Worm (Caenorhabditis elegans) whole organism, L4 larva: ENCODE measurements around the gene F21A3.3.
A peak's percentile ranks its signal among the peaks of the same experiment; 100 is the strongest.

Experiments
- F37D6.2 ChIP-seq: sonication (generic microtip); optimal IDR thresholded peaks from 2 replicates; lab custom pipeline; 2016; ENCODE audit warnings: mild to moderate bottlenecking, missing genetic modification characterization, missing compliant biosample characterization
- T20F7.1 ChIP-seq: fragments of 200-800 bp; sonication (Bioruptor generic); optimal IDR thresholded peaks from 2 replicates; lab custom pipeline; 2018; ENCODE audit warnings: mild to moderate bottlenecking, missing genetic modification characterization, missing compliant biosample characterization
- T26A8.4 ChIP-seq: fragments of 200-800 bp; sonication (Bioruptor generic); IDR thresholded peaks from 2 replicates; pipeline ENCODE4 v1.3.6; 2022; ENCODE audit warnings: missing genetic modification characterization, missing compliant biosample characterization
- Y75B8A.6 ChIP-seq: fragments of 200-800 bp; sonication (Bioruptor generic); IDR thresholded peaks from 2 replicates; pipeline ENCODE4 v1.3.6; 2022; ENCODE audit warnings: missing genetic modification reagents, missing genetic modification characterization, missing compliant biosample characterization
- ZK337.2 ChIP-seq: fragments of 200-800 bp; sonication (Bioruptor generic); IDR thresholded peaks from 2 replicates; pipeline ENCODE4 v1.3.6; 2022; ENCODE audit warnings: missing genetic modification reagents, missing genetic modification characterization, missing compliant biosample characterization
- aha-1 ChIP-seq: fragments of 150-350 bp; peaks from one replicate; lab custom pipeline; 2014; ENCODE audit warnings: missing biosample characterization, missing genetic modification characterization
- aly-2 ChIP-seq: sonication (generic microtip); optimal IDR thresholded peaks from 2 replicates; lab custom pipeline; 2018; ENCODE audit warnings: missing biosample characterization, missing genetic modification characterization
- ama-1 ChIP-seq: fragments of 150-350 bp; optimal IDR thresholded peaks from 2 replicates; lab custom pipeline; 2014; ENCODE audit warnings: inconsistent platforms, mixed read lengths
- ceh-20 ChIP-seq: fragments of 200-800 bp; sonication (Bioruptor generic); IDR thresholded peaks from 2 replicates; pipeline ENCODE4 v1.3.6; 2022; ENCODE audit warnings: missing genetic modification reagents, missing genetic modification characterization, missing compliant biosample characterization
- cey-2 ChIP-seq: sonication (generic microtip); optimal IDR thresholded peaks from 3 replicates; lab custom pipeline; 2017; ENCODE audit warnings: missing genetic modification characterization, mild to moderate bottlenecking, missing compliant biosample characterization, antibody characterized with exemption, borderline replicate concordance; ENCODE audit not compliant: insufficient read depth
- ctbp-1 ChIP-seq: fragments of 200-800 bp; sonication (Bioruptor generic); IDR thresholded peaks from 2 replicates; pipeline ENCODE4 v1.3.6; 2022; ENCODE audit warnings: missing genetic modification reagents, missing genetic modification characterization, missing compliant biosample characterization
- daf-12 ChIP-seq: fragments of 150-350 bp; optimal IDR thresholded peaks from 2 replicates; lab custom pipeline; 2014; ENCODE audit warnings: missing biosample characterization, missing genetic modification reagents, missing genetic modification characterization
- daf-16 ChIP-seq, 3 experiments: sonication (generic microtip); optimal IDR thresholded peaks; 2 replicates each; lab custom pipeline; 2016 to 2017; ENCODE audit warnings: missing genetic modification characterization in 3 of 3, missing genetic modification reagents in 3 of 3, mild to moderate bottlenecking in 2 of 3, missing compliant biosample characterization in 2 of 3, missing biosample characterization in 1 of 3, moderate library complexity in 1 of 3
- dmd-6 ChIP-seq: fragments of 200-800 bp; sonication (Bioruptor generic); IDR thresholded peaks from 2 replicates; pipeline ENCODE4 v1.3.6; 2022; ENCODE audit warnings: missing genetic modification reagents, missing genetic modification characterization, missing compliant biosample characterization
- dmd-9 ChIP-seq: fragments of 200-800 bp; sonication (Bioruptor generic); IDR thresholded peaks from 2 replicates; pipeline ENCODE4 v1.3.6; 2022; ENCODE audit warnings: missing genetic modification reagents, missing genetic modification characterization, missing compliant biosample characterization
- dpl-1 ChIP-seq: fragments of 150-350 bp; optimal IDR thresholded peaks from 2 replicates; lab custom pipeline; 2014; ENCODE audit warnings: missing biosample characterization, missing genetic modification reagents, missing genetic modification characterization
- duxl-1 ChIP-seq: sonication (generic microtip); optimal IDR thresholded peaks from 2 replicates; lab custom pipeline; 2016; ENCODE audit warnings: mild to moderate bottlenecking, missing genetic modification characterization, moderate library complexity, missing compliant biosample characterization; ENCODE audit not compliant: poor library complexity
- dve-1 ChIP-seq: sonication (generic microtip); optimal IDR thresholded peaks from 2 replicates; lab custom pipeline; 2017; ENCODE audit warnings: antibody characterized with exemption, mild to moderate bottlenecking, missing genetic modification characterization, missing compliant biosample characterization; ENCODE audit not compliant: insufficient read depth
- hif-1 ChIP-seq, 2 experiments: sonication (generic microtip); optimal IDR thresholded peaks; 2 replicates each; lab custom pipeline; 2016 to 2017; ENCODE audit warnings: missing compliant biosample characterization in 2 of 2, missing genetic modification characterization in 2 of 2, missing genetic modification reagents in 2 of 2, missing genotype in 2 of 2, mild to moderate bottlenecking in 1 of 2
- hlh-11 ChIP-seq: fragments of 200-800 bp; sonication (Bioruptor generic); optimal IDR thresholded peaks from 2 replicates; lab custom pipeline; 2018; ENCODE audit warnings: mild to moderate bottlenecking, missing genetic modification characterization, missing compliant biosample characterization
- hlh-30 ChIP-seq: sonication (generic microtip); optimal IDR thresholded peaks from 2 replicates; lab custom pipeline; 2017; ENCODE audit warnings: antibody characterized with exemption, mild to moderate bottlenecking, missing genetic modification characterization, missing compliant biosample characterization; ENCODE audit not compliant: insufficient read depth
- hmg-1.1 ChIP-seq: fragments of 200-800 bp; sonication (Bioruptor generic); IDR thresholded peaks from 2 replicates; pipeline ENCODE4 v1.3.6; 2022; ENCODE audit warnings: missing genetic modification reagents, missing genetic modification characterization, missing compliant biosample characterization
- jun-1 ChIP-seq: fragments of 150-350 bp; optimal IDR thresholded peaks from 2 replicates; lab custom pipeline; 2014; ENCODE audit warnings: missing biosample characterization, missing genetic modification reagents, missing genetic modification characterization
- lin-38 ChIP-seq: fragments of 200-800 bp; sonication (Bioruptor generic); IDR thresholded peaks from 2 replicates; pipeline ENCODE4 v1.3.6; 2022; ENCODE audit warnings: missing genetic modification reagents, missing genetic modification characterization, missing compliant biosample characterization
- lin-39 ChIP-seq: fragments of 150-350 bp; optimal IDR thresholded peaks from 2 replicates; lab custom pipeline; 2014; ENCODE audit warnings: missing biosample characterization, missing genetic modification reagents, missing genetic modification characterization
- lsy-2 ChIP-seq, 2 experiments: fragments of 150-350 bp in 1 of 2; sonication (generic microtip) in 1 of 2; optimal IDR thresholded peaks; 2 replicates each; lab custom pipeline; 2014 to 2017; ENCODE audit warnings: missing biosample characterization in 2 of 2, missing genetic modification characterization in 2 of 2
- mdl-1 ChIP-seq, 2 experiments: fragments of 150-350 bp in 1 of 2; sonication (generic microtip) in 1 of 2; optimal IDR thresholded peaks; 2 replicates each; lab custom pipeline; 2014 to 2017; ENCODE audit warnings: missing biosample characterization in 2 of 2, missing genetic modification characterization in 2 of 2
- mdt-29 ChIP-seq: fragments of 200-800 bp; sonication (Bioruptor generic); IDR thresholded peaks from 2 replicates; pipeline ENCODE4 v1.3.6; 2022; ENCODE audit warnings: missing genetic modification reagents, missing genetic modification characterization, missing compliant biosample characterization
- mep-1 ChIP-seq: fragments of 150-350 bp; sonication (generic microtip); optimal IDR thresholded peaks from 3 replicates; lab custom pipeline; 2014; ENCODE audit warnings: missing biosample characterization, missing genetic modification characterization
- mes-2 ChIP-seq: sonication (generic microtip); optimal IDR thresholded peaks from 2 replicates; lab custom pipeline; 2016; ENCODE audit warnings: missing genotype, mild to moderate bottlenecking, missing genetic modification characterization, missing compliant biosample characterization; ENCODE audit not compliant: poor library complexity, severe bottlenecking
- mxl-3 ChIP-seq: fragments of 200-800 bp; sonication (Bioruptor generic); optimal IDR thresholded peaks from 2 replicates; lab custom pipeline; 2018; ENCODE audit warnings: mild to moderate bottlenecking, missing genetic modification characterization, missing compliant biosample characterization
- nhr-102 ChIP-seq: sonication (generic microtip); optimal IDR thresholded peaks from 2 replicates; lab custom pipeline; 2016; ENCODE audit warnings: mild to moderate bottlenecking, missing genetic modification characterization, moderate library complexity, missing compliant biosample characterization
- nhr-111 ChIP-seq: fragments of 200-800 bp; sonication (Bioruptor generic); optimal IDR thresholded peaks from 2 replicates; lab custom pipeline; 2018; ENCODE audit warnings: mild to moderate bottlenecking, missing genetic modification characterization, missing compliant biosample characterization
- nhr-28 ChIP-seq: fragments of 150-350 bp; optimal IDR thresholded peaks from 2 replicates; lab custom pipeline; 2014; ENCODE audit warnings: missing biosample characterization, missing genetic modification characterization
- nhr-48 ChIP-seq: sonication (generic microtip); optimal IDR thresholded peaks from 2 replicates; lab custom pipeline; 2016; ENCODE audit warnings: mild to moderate bottlenecking, missing genetic modification characterization, missing compliant biosample characterization
- nhr-6 ChIP-seq: fragments of 150-350 bp; optimal IDR thresholded peaks from 2 replicates; lab custom pipeline; 2014; ENCODE audit warnings: missing biosample characterization, missing genetic modification characterization
- nhr-77 ChIP-seq: fragments of 150-350 bp; optimal IDR thresholded peaks from 2 replicates; lab custom pipeline; 2014; ENCODE audit warnings: missing biosample characterization, missing genetic modification characterization
- php-3 ChIP-seq: fragments of 200-800 bp; sonication (Bioruptor generic); IDR thresholded peaks from 2 replicates; pipeline ENCODE4 v1.3.6; 2022; ENCODE audit warnings: missing genetic modification reagents, missing genetic modification characterization, missing compliant biosample characterization
- sdz-12 ChIP-seq: fragments of 200-800 bp; sonication (Bioruptor generic); optimal IDR thresholded peaks from 2 replicates; lab custom pipeline; 2018; ENCODE audit warnings: mild to moderate bottlenecking, missing genetic modification characterization, missing compliant biosample characterization
- set-16 ChIP-seq: fragments of 200-800 bp; sonication (Bioruptor generic); IDR thresholded peaks from 2 replicates; pipeline ENCODE4 v1.3.6; 2022; ENCODE audit warnings: missing genetic modification reagents, missing genetic modification characterization, missing compliant biosample characterization
- snpc-4 ChIP-seq: fragments of 150-350 bp; optimal IDR thresholded peaks from 2 replicates; lab custom pipeline; 2014; ENCODE audit warnings: missing biosample characterization, missing genetic modification characterization
- unc-130 ChIP-seq: sonication (generic microtip); optimal IDR thresholded peaks from 2 replicates; lab custom pipeline; 2016; ENCODE audit warnings: missing genetic modification reagents, missing genetic modification characterization, missing compliant biosample characterization
- unc-62 ChIP-seq, 3 experiments: fragments of 150-350 bp in 1 of 3; sonication (generic microtip); optimal IDR thresholded peaks in 2 of 3; peaks in 1 of 3; 1 replicate in 1 of 3; 2 replicates in 2 of 3; lab custom pipeline; 2014 to 2017; ENCODE audit warnings: missing biosample characterization in 3 of 3, missing genetic modification characterization in 3 of 3, missing genetic modification reagents in 3 of 3, missing genotype in 1 of 3
- zag-1 ChIP-seq: fragments of 150-350 bp; optimal IDR thresholded peaks from 2 replicates; lab custom pipeline; 2014; ENCODE audit warnings: missing biosample characterization, missing genetic modification characterization
- ztf-7 ChIP-seq: fragments of 150-350 bp; optimal IDR thresholded peaks from 2 replicates; lab custom pipeline; 2014; ENCODE audit warnings: missing biosample characterization, missing genetic modification characterization

The F21A3.3 gene

DNA sequence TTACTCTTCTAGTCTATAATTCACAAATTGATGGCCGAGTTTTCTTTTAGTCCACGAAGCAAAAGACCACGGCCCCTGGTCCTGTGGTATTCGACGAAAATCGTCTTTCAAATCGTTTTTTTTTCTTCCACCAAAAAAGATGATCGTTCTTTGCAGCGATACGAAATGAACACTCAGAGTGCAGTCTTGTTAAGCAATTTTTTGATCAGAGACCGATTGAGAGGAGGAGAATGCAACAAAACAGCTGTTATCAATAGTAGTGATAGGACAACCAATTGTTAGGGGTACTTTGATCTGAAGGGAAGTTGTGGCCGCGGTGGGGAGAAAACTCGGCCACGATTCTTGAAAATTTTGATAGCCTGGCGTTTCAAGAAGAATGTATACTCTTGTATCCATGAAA lies 46.5 kb downstream of the F21A3.3 start (continued):
- TF ChIP-seq ctbp-1, result no peak
- TF ChIP-seq zag-1 (tag; lab: Kevin White, UChicago), result no peak

- peak; percentile 74 for TF ChIP-seq nhr-102 (tag; lab: Kevin White, UChicago)
- no peak for TF ChIP-seq aly-2 (tag; lab: Kevin White, UChicago)
- no peak for TF ChIP-seq jun-1 (tag; lab: Kevin White, UChicago)
- TF ChIP-seq hmg-1.1, result peak; percentile 60; the same call in 1 of the 2 replicates
- peak; percentile 98 for TF ChIP-seq nhr-28 (tag; lab: Kevin White, UChicago)
- TF ChIP-seq daf-16 (GFP tag; optimal IDR thresholded peaks at IDR 0.05; lab: Kevin White, UChicago), result peak in 1 of 2 experiments; percentile 54
- TF ChIP-seq daf-16 (tag; optimal IDR thresholded peaks at IDR 0.05; lab: Kevin White, UChicago), result peak; percentile 76
- peak; percentile 96 for TF ChIP-seq nhr-77 (tag; lab: Kevin White, UChicago)
- no peak for TF ChIP-seq unc-130 (GFP tag; lab: Kevin White, UChicago)
- peak; percentile 47; the same call in 1 of the 2 replicates for TF ChIP-seq set-16 (GFP tag; lab: Robert Waterston, UW)
- TF ChIP-seq ztf-7 (tag; lab: Kevin White, UChicago), result peak; percentile 30
- peak; percentile 67 for TF ChIP-seq nhr-6 (tag; lab: Kevin White, UChicago)
- no peak for TF ChIP-seq zag-1 (tag; lab: Kevin White, UChicago)
- TF ChIP-seq Y75B8A.6 (GFP tag; lab: Robert Waterston, UW), result no peak
- no peak for TF ChIP-seq dmd-9 (GFP tag; lab: Robert Waterston, UW)
- no peak for TF ChIP-seq lin-39 (tag; lab: Kevin White, UChicago)
- peak; percentile 96 for TF ChIP-seq ama-1 (lab: Kevin White, UChicago)
- TF ChIP-seq mdl-1 (tag; optimal IDR thresholded peaks at IDR 0.05; lab: Kevin White, UChicago), result peak; percentile 60 to 98
- no peak for TF ChIP-seq ZK337.2 (GFP tag; lab: Robert Waterston, UW)
- peak in 1 of 2 experiments; percentile 70 for TF ChIP-seq hif-1 (tag; optimal IDR thresholded peaks at IDR 0.05; lab: Kevin White, UChicago)
- peak; percentile 90 for TF ChIP-seq mep-1 (tag; lab: Kevin White, UChicago)
- TF ChIP-seq duxl-1 (tag; lab: Kevin White, UChicago), result peak; percentile 76
- TF ChIP-seq mxl-3 (GFP tag; lab: Kevin White, UChicago), result peak; percentile 64
- TF ChIP-seq mdt-29 (GFP tag; lab: Robert Waterston, UW), result peak; percentile 69; the same call in 1 of the 2 replicates
- TF ChIP-seq hlh-30 (tag; lab: Kevin White, UChicago), result peak; percentile 97
- no peak for TF ChIP-seq cey-2
- peak in 1 of 2 experiments; percentile 99 for TF ChIP-seq unc-62 (GFP tag; optimal IDR thresholded peaks at IDR 0.05 in 1 of 2; lab: Kevin White, UChicago)
- no peak for TF ChIP-seq unc-62 (tag; optimal IDR thresholded peaks at IDR 0.05; lab: Kevin White, UChicago)
- peak; percentile 93 for TF ChIP-seq hlh-11 (tag; lab: Kevin White, UChicago)
- TF ChIP-seq snpc-4 (tag; lab: Kevin White, UChicago), result peak; percentile 13
- TF ChIP-seq aha-1, result peak; percentile 99
- peak; percentile 65 for TF ChIP-seq nhr-48
- peak; percentile 64 for TF ChIP-seq dpl-1 (GFP tag; lab: Kevin White, UChicago)
- 0 out of 2 replicates have a peak, but pooled peaks have one; percentile 29 for TF ChIP-seq ctbp-1
- peak; percentile 75 to 79 for TF ChIP-seq lsy-2 (tag; optimal IDR thresholded peaks at IDR 0.05; lab: Kevin White, UChicago)
- no peak for TF ChIP-seq lin-38 (GFP tag; lab: Robert Waterston, UW)
- TF ChIP-seq T20F7.1 (GFP tag; lab: Kevin White, UChicago), result peak; percentile 70
- TF ChIP-seq sdz-12, result no peak
- TF ChIP-seq dmd-6 (GFP tag; lab: Robert Waterston, UW), result peak; percentile 62
- TF ChIP-seq php-3 (GFP tag; lab: Robert Waterston, UW), result peak; percentile 52; the same call in 1 of the 2 replicates
- no peak for TF ChIP-seq daf-12 (tag; lab: Kevin White, UChicago)
- TF ChIP-seq T26A8.4 (GFP tag; lab: Robert Waterston, UW), result 0 out of 2 replicates have a peak, but pooled peaks have one; percentile 18
- TF ChIP-seq ceh-20 (GFP tag; lab: Robert Waterston, UW), result peak; percentile 77; the same call in 1 of the 2 replicates
- TF ChIP-seq dve-1 (tag; lab: Kevin White, UChicago), result peak; percentile 86
- TF ChIP-seq mes-2 (tag; lab: Kevin White, UChicago), result peak; percentile 63
- peak; percentile 34 for TF ChIP-seq F37D6.2 (tag; lab: Kevin White, UChicago)
- TF ChIP-seq nhr-111 (GFP tag; lab: Kevin White, UChicago), result no peak
These were observed 49.1 kb downstream of the F21A3.3 start for ce11 chrV:15566511-15567178.
